Worm (Caenorhabditis elegans) whole organism, L3 larva: ENCODE data around the gene srh-282.
A peak's percentile ranks its signal among the peaks of the same experiment; 100 is the strongest.

Experiments used
- ama-1 ChIP-seq: fragments of 150-350 bp; optimal IDR thresholded peaks from 2 replicates; lab custom pipeline; 2018
- ceh-82 ChIP-seq: fragments of 150-350 bp; optimal IDR thresholded peaks from 2 replicates; lab custom pipeline; 2014; ENCODE audit warnings: missing biosample characterization, missing genetic modification characterization
- elt-3 ChIP-seq, 3 experiments: fragments of 150-350 bp in 1 of 3; sonication (generic microtip) in 2 of 3; optimal IDR thresholded peaks; 2 replicates in 2 of 3; 4 replicates in 1 of 3; lab custom pipeline; 2014 to 2017; ENCODE audit warnings: missing biosample characterization in 3 of 3, missing genetic modification characterization in 3 of 3
- fkh-10 ChIP-seq: sonication (generic microtip); optimal IDR thresholded peaks from 2 replicates; lab custom pipeline; 2017; ENCODE audit warnings: missing biosample characterization, missing genetic modification reagents, missing genetic modification characterization
- fos-1 ChIP-seq: fragments of 150-350 bp; optimal IDR thresholded peaks from 2 replicates; lab custom pipeline; 2014; ENCODE audit warnings: missing biosample characterization, missing genetic modification characterization
- jun-1 ChIP-seq: fragments of 150-350 bp; optimal IDR thresholded peaks from 2 replicates; lab custom pipeline; 2014; ENCODE audit warnings: missing biosample characterization, missing genetic modification reagents, missing genetic modification characterization
- nhr-43 ChIP-seq: sonication (generic microtip); optimal IDR thresholded peaks from 2 replicates; lab custom pipeline; 2016; ENCODE audit warnings: mild to moderate bottlenecking, missing genetic modification characterization, missing compliant biosample characterization; ENCODE audit not compliant: poor library complexity, severe bottlenecking
- nhr-67 ChIP-seq: fragments of 150-350 bp; optimal IDR thresholded peaks from 2 replicates; lab custom pipeline; 2014; ENCODE audit warnings: missing biosample characterization, missing genetic modification characterization
- pha-4 ChIP-seq: fragments of 150-350 bp; optimal IDR thresholded peaks from 2 replicates; lab custom pipeline; 2014; ENCODE audit warnings: missing biosample characterization, missing genetic modification reagents, missing genetic modification characterization
- skn-1 ChIP-seq: fragments of 150-350 bp; optimal IDR thresholded peaks from 2 replicates; lab custom pipeline; 2014; ENCODE audit warnings: missing biosample characterization, missing genetic modification characterization
- snpc-4 ChIP-seq: fragments of 150-350 bp; optimal IDR thresholded peaks from 2 replicates; lab custom pipeline; 2014; ENCODE audit warnings: missing biosample characterization, missing genetic modification characterization
- unc-62 ChIP-seq: fragments of 150-350 bp; sonication (generic microtip); optimal IDR thresholded peaks from 4 replicates; lab custom pipeline; 2014; ENCODE audit warnings: missing biosample characterization, missing genetic modification reagents, missing genetic modification characterization
- ztf-11 ChIP-seq: fragments of 150-350 bp; optimal IDR thresholded peaks from 2 replicates; lab custom pipeline; 2014; ENCODE audit warnings: missing biosample characterization, missing genetic modification characterization

ce11 chrIV:302743-303142 is 29.5 kb upstream of the srh-282 start:
- TF ChIP-seq ceh-82: no peak
- peak in 2 of 3 experiments; percentile 5 to 12 for TF ChIP-seq elt-3 (tag; optimal IDR thresholded peaks at IDR 0.05; lab: Kevin White, UChicago)
- TF ChIP-seq fkh-10: no peak
- TF ChIP-seq pha-4 (tag; lab: Kevin White, UChicago): no peak
- no peak for TF ChIP-seq ztf-11 (tag; lab: Kevin White, UChicago)
- no peak for TF ChIP-seq fos-1 (tag; lab: Kevin White, UChicago)
- no peak for TF ChIP-seq snpc-4
- no peak for TF ChIP-seq ama-1 (lab: Kevin White, UChicago)
- peak; percentile 44 for TF ChIP-seq nhr-43 (tag; lab: Kevin White, UChicago)
- TF ChIP-seq unc-62 (GFP tag; lab: Kevin White, UChicago): no peak
- no peak for TF ChIP-seq skn-1 (tag; lab: Kevin White, UChicago)
- no peak for TF ChIP-seq jun-1
- no peak for TF ChIP-seq nhr-67
